Fruit fly (Drosophila melanogaster) whole organism, pupa: Measurements from ENCODE around the gene mus304.

ENCODE experiments used
- CG10348 ChIP-seq: fragments of 200-800 bp; sonication (Bioruptor generic); IDR thresholded peaks from 2 replicates; pipeline ENCODE4 v1.3.6; 2022; ENCODE audit warnings: missing biosample characterization, missing genetic modification characterization
- CG17806 ChIP-seq: fragments of 200-800 bp; sonication (Bioruptor generic); optimal IDR thresholded peaks from 2 replicates; lab custom pipeline; 2018; ENCODE audit warnings: missing biosample characterization, mild to moderate bottlenecking, missing genetic modification characterization, moderate library complexity
- CG34367 ChIP-seq: fragments of 200-800 bp; sonication (Bioruptor generic); optimal IDR thresholded peaks from 2 replicates; lab custom pipeline; 2018; ENCODE audit warnings: missing biosample characterization, mild to moderate bottlenecking, missing genetic modification characterization
- CG9948 ChIP-seq: fragments of 200-800 bp; sonication (Bioruptor generic); optimal IDR thresholded peaks from 2 replicates; lab custom pipeline; 2018; ENCODE audit warnings: missing biosample characterization, mild to moderate bottlenecking, missing genetic modification characterization, moderate library complexity
- EcR ChIP-seq: fragments of 200-800 bp; sonication (Bioruptor generic); optimal IDR thresholded peaks from 3 replicates; lab custom pipeline; 2019; ENCODE audit warnings: missing biosample characterization, missing genetic modification characterization, mild to moderate bottlenecking, moderate library complexity, missing genetic modification reagents
- Ets98B ChIP-seq: fragments of 200-800 bp; sonication (Bioruptor generic); IDR thresholded peaks from 2 replicates; pipeline ENCODE4 v1.3.6; 2022; ENCODE audit warnings: missing biosample characterization, missing genetic modification characterization
- Pif1B ChIP-seq: fragments of 200-800 bp; sonication (Bioruptor generic); optimal IDR thresholded peaks from 3 replicates; lab custom pipeline; 2016; ENCODE audit warnings: missing biosample characterization, missing genetic modification characterization

DNA sequence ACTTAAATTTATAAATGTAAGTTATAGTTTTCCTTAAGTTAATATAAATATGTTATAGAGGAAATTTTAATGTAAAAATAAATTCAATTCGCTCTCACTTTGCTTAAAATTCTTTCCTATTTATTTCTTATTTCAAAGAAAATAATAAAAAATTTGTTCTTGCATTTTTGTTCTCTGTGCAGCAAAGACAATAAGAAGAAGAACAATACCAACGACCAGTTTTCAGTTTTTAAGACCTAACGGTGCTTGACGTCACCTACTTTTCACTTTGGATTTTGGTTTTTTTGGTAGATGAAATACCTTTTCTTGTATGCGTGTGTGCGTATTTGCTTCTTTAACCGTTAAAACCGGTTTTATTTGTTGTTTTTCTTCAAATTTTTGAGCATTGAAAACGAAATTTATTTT lies 7.5 kb upstream of the mus304 start:
- TF ChIP-seq CG10348, result no peak
- TF ChIP-seq EcR (GFP tag; lab: Kevin White, UChicago), result no peak
- no peak for TF ChIP-seq Ets98B (GFP tag; lab: Robert Waterston, UW)
- no peak for TF ChIP-seq CG9948
- no peak for TF ChIP-seq CG34367 (tag; lab: Kevin White, UChicago)
- TF ChIP-seq CG17806 (tag; lab: Kevin White, UChicago), result no peak
- no peak for TF ChIP-seq Pif1B (GFP tag; lab: Kevin White, UChicago)
